Fruit fly (Drosophila melanogaster) Kc167 (cell line): ENCODE measurements around the gene Jon99Ciii.
"Not testable (repeated sequence)": the region's sequence is repeated elsewhere in the genome, so short reads cannot be mapped to it uniquely, and the experiment has no call there.

Source experiments
- Myc ChIP-seq: fragments of >200 bp; optimal IDR thresholded peaks from 2 replicates; lab custom pipeline; 2017; ENCODE audit warnings: missing external identifiers
- Sin3A ChIP-seq: fragments of >200 bp; optimal IDR thresholded peaks from 2 replicates; lab custom pipeline; 2018; ENCODE audit warnings: missing external identifiers
- h ChIP-seq: fragments of >200 bp; optimal IDR thresholded peaks from 3 replicates; lab custom pipeline; 2018; ENCODE audit warnings: missing external identifiers
- insv ChIP-seq: fragments of >200 bp; optimal IDR thresholded peaks from 3 replicates; lab custom pipeline; 2018; ENCODE audit warnings: missing external identifiers
- psq ChIP-seq: fragments of >200 bp; optimal IDR thresholded peaks from 2 replicates; lab custom pipeline; 2017; ENCODE audit warnings: missing external identifiers
- ttk ChIP-seq: sonication (Bioruptor generic); optimal IDR thresholded peaks from 2 replicates; lab custom pipeline; 2017; ENCODE audit warnings: missing external identifiers

Jon99Ciii gene

dm6 chr3R:29921916-29922315 is at the start of gene Jon99Ciii:
Gene Jon99Ciii, plus strand, starts transcription at chr3R:29922216.
- not testable (repeated sequence) for TF ChIP-seq psq, Sin3A, h (lab: Kevin White, UChicago)

DNA sequence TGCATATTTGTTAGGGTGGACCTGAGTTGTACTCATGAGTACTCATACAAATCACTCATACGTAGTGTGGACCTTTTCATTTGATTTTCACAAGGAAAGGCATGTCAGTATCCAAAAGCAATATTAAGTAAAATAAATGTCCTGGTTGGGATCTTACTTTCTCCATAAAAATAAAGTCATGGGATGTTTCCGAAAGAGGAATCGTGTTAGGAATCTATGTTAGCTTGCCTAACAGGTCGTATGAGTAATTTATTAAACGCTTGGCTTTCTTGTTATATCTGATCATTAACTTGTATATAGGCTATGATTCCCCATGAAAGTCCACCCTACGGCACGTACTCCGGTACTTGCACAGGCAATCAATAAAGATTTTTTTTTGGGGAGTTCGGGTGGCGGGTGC is 46.2 kb upstream of the Jon99Ciii start:
- TF ChIP-seq Sin3A (lab: Kevin White, UChicago), result no peak
- TF ChIP-seq insv (lab: Kevin White, UChicago), result no peak
- TF ChIP-seq ttk (lab: Kevin White, UChicago), result no peak
- no peak for TF ChIP-seq Myc (lab: Kevin White, UChicago)
- TF ChIP-seq h (lab: Kevin White, UChicago), result no peak
- TF ChIP-seq psq (lab: Kevin White, UChicago), result no peak

- no peak for TF ChIP-seq h (lab: Kevin White, UChicago)
- TF ChIP-seq ttk (lab: Kevin White, UChicago), result no peak
- no peak for TF ChIP-seq psq (lab: Kevin White, UChicago)
- TF ChIP-seq Myc (lab: Kevin White, UChicago), result no peak
- TF ChIP-seq insv (lab: Kevin White, UChicago), result no peak
- TF ChIP-seq Sin3A (lab: Kevin White, UChicago), result no peak
Measured at dm6 chr3R:29876232-29876631, 45.8 kb upstream of the Jon99Ciii start.

DNA sequence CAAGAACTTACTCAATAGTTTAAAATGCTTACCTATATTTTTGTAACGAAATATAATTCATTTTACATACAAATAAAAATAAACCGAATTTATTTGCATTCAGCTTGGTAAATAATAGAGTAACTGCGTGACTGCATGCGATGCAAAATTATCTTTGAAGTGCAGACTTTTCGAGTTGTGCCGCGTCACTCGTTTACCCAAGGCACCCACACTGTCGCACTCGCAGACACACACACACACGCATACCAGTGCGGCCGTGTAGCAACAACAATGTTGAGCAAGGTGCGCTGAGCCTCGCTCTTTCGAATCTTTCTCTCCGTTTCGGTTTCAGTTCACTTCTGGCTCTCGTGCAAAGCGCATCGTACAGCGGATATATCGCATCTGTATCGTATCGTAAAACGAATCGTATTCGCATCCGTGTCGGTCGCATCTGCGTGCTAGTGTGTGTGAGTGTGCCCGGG is 45.3 kb upstream of the Jon99Ciii start, which contains the start of gene CG31038:
CG31038 (plus strand) TSS at position 327 of the 461 bp plus-strand sequence.
- TF ChIP-seq insv (lab: Kevin White, UChicago) (no peak), psq (lab: Kevin White, UChicago) (no peak), h (lab: Kevin White, UChicago) (no peak), Myc (lab: Kevin White, UChicago) (no peak), Sin3A (lab: Kevin White, UChicago) (no peak), ttk (lab: Kevin White, UChicago) (no peak)

dm6 chr3R:29880306-29880705 is 41.7 kb upstream of the Jon99Ciii start:
- TF ChIP-seq ttk (lab: Kevin White, UChicago), result no peak
- no peak for TF ChIP-seq Myc (lab: Kevin White, UChicago)
- TF ChIP-seq insv (lab: Kevin White, UChicago), result no peak
- no peak for TF ChIP-seq psq (lab: Kevin White, UChicago)
- no peak for TF ChIP-seq h (lab: Kevin White, UChicago)
- TF ChIP-seq Sin3A (lab: Kevin White, UChicago), result no peak

DNA sequence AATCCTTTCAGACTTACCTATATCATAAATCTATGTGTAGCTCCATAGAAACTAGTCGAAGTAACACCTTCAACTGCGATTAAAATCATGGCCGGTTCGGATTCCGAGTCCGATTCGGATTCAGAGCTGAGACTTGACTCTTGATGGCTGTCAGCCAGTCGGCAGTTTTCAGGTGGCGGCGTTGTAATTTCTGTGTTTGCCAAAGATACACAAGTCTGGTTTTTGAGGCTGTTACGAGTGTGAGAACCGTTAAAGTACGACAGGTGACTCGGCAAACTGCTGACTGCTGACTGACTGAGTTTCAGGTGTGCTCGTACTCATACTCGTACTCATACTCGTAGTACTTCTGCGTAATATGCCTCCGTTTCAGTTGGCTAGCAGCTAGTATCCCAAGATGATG is 30.8 kb upstream of the Jon99Ciii start:
- TF ChIP-seq Sin3A (lab: Kevin White, UChicago) (no peak), psq (lab: Kevin White, UChicago) (no peak), insv (lab: Kevin White, UChicago) (no peak), ttk (lab: Kevin White, UChicago) (no peak), h (lab: Kevin White, UChicago) (no peak), Myc (lab: Kevin White, UChicago) (no peak)

- TF ChIP-seq Sin3A (lab: Kevin White, UChicago) (no peak), insv (lab: Kevin White, UChicago) (no peak), h (lab: Kevin White, UChicago) (no peak), Myc (lab: Kevin White, UChicago) (no peak), ttk (lab: Kevin White, UChicago) (no peak), psq (lab: Kevin White, UChicago) (no peak)
Measured at dm6 chr3R:29893030-29893429, 29.0 kb upstream of the Jon99Ciii start.

- TF ChIP-seq Myc (lab: Kevin White, UChicago), result no peak
- TF ChIP-seq ttk (lab: Kevin White, UChicago), result no peak
- no peak for TF ChIP-seq psq (lab: Kevin White, UChicago)
- TF ChIP-seq Sin3A (lab: Kevin White, UChicago), result no peak
- TF ChIP-seq insv (lab: Kevin White, UChicago), result no peak
- no peak for TF ChIP-seq h (lab: Kevin White, UChicago)
Measured at dm6 chr3R:29894393-29894792, 27.6 kb upstream of the Jon99Ciii start.

- TF ChIP-seq ttk (lab: Kevin White, UChicago) (no peak), h (lab: Kevin White, UChicago) (no peak), Myc (lab: Kevin White, UChicago) (no peak), Sin3A (lab: Kevin White, UChicago) (no peak), psq (lab: Kevin White, UChicago) (no peak), insv (lab: Kevin White, UChicago) (no peak)
Measured at dm6 chr3R:29898588-29898987, 23.4 kb upstream of the Jon99Ciii start.

- TF ChIP-seq insv (lab: Kevin White, UChicago), result no peak
- TF ChIP-seq ttk (lab: Kevin White, UChicago), result no peak
- TF ChIP-seq h (lab: Kevin White, UChicago), result no peak
- no peak for TF ChIP-seq Sin3A (lab: Kevin White, UChicago)
- TF ChIP-seq Myc (lab: Kevin White, UChicago), result no peak
- TF ChIP-seq psq (lab: Kevin White, UChicago), result no peak
Measured at dm6 chr3R:29899635-29900034, 22.4 kb upstream of the Jon99Ciii start.

DNA sequence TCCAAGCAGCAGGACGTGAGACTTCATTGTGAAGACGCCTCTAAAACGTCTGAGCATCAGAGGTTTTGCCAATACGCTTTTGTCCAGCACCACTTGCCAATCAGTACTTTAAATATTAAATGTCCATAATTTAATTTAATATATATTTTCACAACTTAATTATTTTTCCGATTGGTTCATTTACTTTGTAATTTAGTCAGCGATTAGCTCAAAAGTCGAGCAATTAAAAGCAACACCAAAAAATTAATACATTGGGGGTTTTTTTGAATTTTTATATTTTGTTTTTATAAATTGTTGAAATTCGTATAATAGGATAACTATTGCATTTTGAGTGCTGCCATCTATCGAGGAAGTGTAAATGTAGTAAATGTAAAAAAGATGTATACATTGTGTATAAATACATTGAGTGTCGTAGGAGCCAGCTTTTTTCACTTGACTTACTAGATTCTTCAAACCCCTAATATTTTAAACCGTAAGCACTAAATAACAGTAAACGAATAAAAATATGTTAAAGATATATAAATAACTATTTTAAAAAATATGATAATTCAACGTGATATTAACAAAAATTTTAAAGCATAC is 18.1 kb upstream of the Jon99Ciii start, which contains the start of gene CG15517:
CG15517 (minus strand) TSS at position 51 of the 582 bp plus-strand sequence.
- TF ChIP-seq h (lab: Kevin White, UChicago), result no peak
- TF ChIP-seq Myc (lab: Kevin White, UChicago), result no peak
- TF ChIP-seq Sin3A (lab: Kevin White, UChicago), result no peak
- no peak for TF ChIP-seq ttk (lab: Kevin White, UChicago)
- TF ChIP-seq insv (lab: Kevin White, UChicago), result no peak
- no peak for TF ChIP-seq psq (lab: Kevin White, UChicago)
